Fruit fly (Drosophila melanogaster) whole organism, pupa: ENCODE results near the gene CG5157.

Source experiments
- CG13204 ChIP-seq: fragments of 200-800 bp; sonication (Bioruptor generic); optimal IDR thresholded peaks from 2 replicates; lab custom pipeline; 2018; ENCODE audit warnings: missing biosample characterization, mild to moderate bottlenecking, missing genetic modification characterization, moderate library complexity
- CG17806 ChIP-seq: fragments of 200-800 bp; sonication (Bioruptor generic); optimal IDR thresholded peaks from 2 replicates; lab custom pipeline; 2018; ENCODE audit warnings: missing biosample characterization, mild to moderate bottlenecking, missing genetic modification characterization, moderate library complexity
- EcR ChIP-seq: fragments of 200-800 bp; sonication (Bioruptor generic); optimal IDR thresholded peaks from 3 replicates; lab custom pipeline; 2019; ENCODE audit warnings: missing biosample characterization, missing genetic modification characterization, mild to moderate bottlenecking, moderate library complexity, missing genetic modification reagents
- Ets98B ChIP-seq: fragments of 200-800 bp; sonication (Bioruptor generic); IDR thresholded peaks from 2 replicates; pipeline ENCODE4 v1.3.6; 2022; ENCODE audit warnings: missing biosample characterization, missing genetic modification characterization

DNA sequence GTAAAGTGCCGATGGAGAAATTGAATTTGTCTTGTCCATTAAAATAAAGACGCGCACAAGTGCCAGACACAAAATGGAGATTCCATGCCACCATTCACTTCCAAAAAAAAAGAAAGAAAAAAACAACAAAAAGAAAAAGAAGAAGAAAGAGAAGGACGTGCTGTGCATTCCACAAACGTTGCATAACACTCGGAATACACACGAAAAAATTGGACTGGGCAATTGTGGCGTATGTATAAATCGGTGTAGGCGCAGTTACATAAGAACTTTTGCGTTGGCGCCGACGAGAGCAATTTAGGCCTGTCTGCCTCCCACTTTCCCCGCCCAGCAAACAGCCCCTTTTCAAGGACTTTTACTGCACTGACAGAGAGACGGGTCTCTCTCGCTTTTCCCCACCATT lies 9.6 kb upstream of the CG5157 start:
- no peak for TF ChIP-seq EcR (GFP tag; lab: Kevin White, UChicago)
- no peak for TF ChIP-seq CG17806 (tag; lab: Kevin White, UChicago)
- no peak for TF ChIP-seq Ets98B (GFP tag; lab: Robert Waterston, UW)
- TF ChIP-seq CG13204 (GFP tag; lab: Kevin White, UChicago), result peak; percentile 17
